Fruit fly (Drosophila melanogaster) whole organism: Measurements from ENCODE around the gene und.
A peak's percentile ranks its signal among the peaks of the same experiment; 100 is the strongest.

Source experiments
- CG8478 ChIP-seq: fragments of >200 bp; optimal IDR thresholded peaks from 2 replicates; lab custom pipeline; 2018; ENCODE audit warnings: inconsistent platforms
- Dll ChIP-seq: fragments of >200 bp; optimal IDR thresholded peaks from 2 replicates; lab custom pipeline; 2017
- EcR ChIP-seq, 2 experiments: fragments of >200 bp; optimal IDR thresholded peaks; 2 replicates each; lab custom pipeline; 2017; ENCODE audit warnings: missing biosample characterization in 2 of 2, missing genetic modification characterization in 2 of 2, missing genetic modification reagents in 2 of 2
- pan ChIP-seq: fragments of >200 bp; optimal IDR thresholded peaks from 2 replicates; lab custom pipeline; 2017
- psq ChIP-seq: fragments of >200 bp; optimal IDR thresholded peaks from 2 replicates; lab custom pipeline; 2017
- usp ChIP-seq: fragments of >200 bp; optimal IDR thresholded peaks from 2 replicates; lab custom pipeline; 2017; ENCODE audit warnings: missing biosample characterization, missing genetic modification characterization, mixed read lengths

und gene

DNA sequence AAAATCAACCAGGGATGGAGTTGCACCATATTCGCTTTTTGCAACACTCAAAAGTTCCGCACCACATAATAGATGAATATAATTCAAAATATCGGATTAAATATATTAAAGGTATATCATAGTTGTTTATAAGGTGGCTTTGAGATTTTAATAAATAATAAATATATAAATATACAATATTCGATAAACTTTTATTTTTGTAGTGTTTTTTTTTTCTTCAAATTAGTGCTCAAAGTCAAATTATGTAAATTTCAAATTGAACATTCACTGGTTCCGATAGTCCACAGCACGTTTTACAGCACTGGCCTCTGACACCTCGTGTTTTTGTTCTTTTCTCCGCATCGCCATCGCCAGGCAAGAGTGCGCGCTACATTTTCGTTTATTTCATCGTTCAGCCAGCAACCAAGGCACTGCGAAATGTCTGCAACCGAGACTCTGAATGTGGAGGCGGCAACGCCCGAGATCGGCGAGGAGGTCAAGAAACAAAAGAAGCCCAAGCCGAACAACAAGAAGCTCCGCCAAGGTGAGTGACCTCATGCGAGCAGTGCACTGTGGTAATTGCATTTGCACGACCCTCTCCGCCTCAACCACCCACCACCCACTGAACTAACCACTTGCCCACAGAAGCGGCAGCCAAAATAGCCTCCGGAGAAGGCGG, at the start of gene und, which contains the start of gene Taf11:
Gene und, plus strand, starts transcription at position 158 of the 658 bp plus-strand sequence.
Gene Taf11, minus strand, starts transcription at position 51 of the 658 bp plus-strand sequence.
- no peak for TF ChIP-seq pan (lab: Kevin White, UChicago)
- TF ChIP-seq CG8478 = no peak
- TF ChIP-seq Dll (lab: Kevin White, UChicago) = no peak
- TF ChIP-seq usp = no peak
- TF ChIP-seq EcR (GFP tag; optimal IDR thresholded peaks at IDR 0.05; lab: Kevin White, UChicago) = peak in 1 of 2 experiments; percentile 95

DNA sequence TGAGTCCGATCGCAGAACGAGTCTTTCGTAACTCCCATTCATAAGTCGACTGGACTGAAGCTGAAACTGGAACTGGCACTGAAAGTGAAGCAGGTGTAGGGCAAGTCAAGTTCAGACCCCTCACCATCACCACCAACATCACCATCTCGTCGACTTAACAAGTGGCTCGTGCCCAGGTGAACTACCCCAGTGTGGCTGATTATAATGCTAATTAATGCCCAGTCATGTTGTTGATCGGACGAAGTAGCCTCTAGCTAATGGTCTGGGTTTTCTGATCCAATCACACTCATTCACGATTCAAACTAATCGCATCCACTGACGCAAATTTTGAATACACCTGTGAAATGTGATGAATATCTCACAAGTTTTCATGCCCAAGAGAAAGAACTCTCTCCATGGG, 34.4 kb upstream of the und start:
- TF ChIP-seq EcR (GFP tag; optimal IDR thresholded peaks at IDR 0.05; lab: Kevin White, UChicago) (no peak), usp (no peak), Dll (lab: Kevin White, UChicago) (no peak), pan (lab: Kevin White, UChicago) (no peak), psq (lab: Kevin White, UChicago) (no peak), CG8478 (no peak)

DNA sequence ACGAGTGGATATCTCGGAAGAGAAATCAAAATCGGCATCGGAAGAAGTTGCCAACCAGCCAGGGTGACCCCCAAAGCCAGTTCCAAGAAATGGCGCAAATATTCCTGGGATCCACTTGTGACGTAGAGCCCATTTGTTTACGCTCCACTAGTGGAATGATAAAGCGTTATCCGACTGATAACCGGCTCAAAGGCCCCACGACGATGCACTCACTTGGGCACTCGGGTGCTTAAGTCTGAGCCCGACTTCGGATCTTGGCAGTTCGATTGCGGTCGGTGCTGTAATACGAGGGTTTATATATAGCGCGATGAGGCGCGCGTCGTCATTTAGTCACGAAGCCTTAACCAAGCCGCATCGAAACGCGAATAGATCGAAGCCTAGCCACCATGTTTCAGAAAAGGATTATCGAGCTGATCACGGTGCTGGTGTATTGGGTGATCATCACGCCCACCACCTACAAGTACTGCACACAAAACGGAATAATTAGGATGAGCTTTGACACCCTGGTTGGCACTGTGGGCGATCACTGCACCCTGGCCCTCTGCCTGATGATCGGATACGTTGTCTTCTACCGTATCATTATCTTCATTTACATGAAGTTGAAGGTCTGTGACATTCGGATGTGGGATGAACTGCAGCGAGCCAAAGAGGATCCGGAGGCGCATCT, 33.4 kb upstream of the und start, which contains the start of gene CG13116:
Gene CG13116, plus strand, starts transcription at position 323 of the 667 bp plus-strand sequence.
- no peak for TF ChIP-seq psq (lab: Kevin White, UChicago)

DNA sequence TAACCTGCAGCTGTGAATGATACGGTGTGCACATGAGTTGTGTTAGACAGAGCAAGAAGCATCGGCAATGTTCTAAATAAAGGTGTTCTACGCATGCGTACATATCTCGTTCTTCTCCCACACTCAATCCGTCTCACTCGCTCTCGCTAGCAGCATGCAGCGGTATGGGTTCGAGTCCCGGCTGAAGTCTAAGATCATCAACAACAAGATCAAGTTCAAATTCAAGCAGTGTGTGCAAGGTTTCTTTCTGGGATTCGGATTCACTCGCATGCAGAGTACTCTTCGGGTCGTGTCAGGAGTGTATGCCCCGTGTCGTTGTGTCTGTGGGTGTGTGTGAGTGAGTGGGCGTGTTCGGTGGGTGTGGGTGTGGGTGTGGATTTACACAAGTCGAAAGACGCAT, 31.9 kb upstream of the und start:
- TF ChIP-seq EcR (GFP tag; optimal IDR thresholded peaks at IDR 0.05; lab: Kevin White, UChicago) (no peak), pan (lab: Kevin White, UChicago) (no peak), Dll (lab: Kevin White, UChicago) (no peak), usp (no peak), CG8478 (no peak), psq (lab: Kevin White, UChicago) (no peak)

DNA sequence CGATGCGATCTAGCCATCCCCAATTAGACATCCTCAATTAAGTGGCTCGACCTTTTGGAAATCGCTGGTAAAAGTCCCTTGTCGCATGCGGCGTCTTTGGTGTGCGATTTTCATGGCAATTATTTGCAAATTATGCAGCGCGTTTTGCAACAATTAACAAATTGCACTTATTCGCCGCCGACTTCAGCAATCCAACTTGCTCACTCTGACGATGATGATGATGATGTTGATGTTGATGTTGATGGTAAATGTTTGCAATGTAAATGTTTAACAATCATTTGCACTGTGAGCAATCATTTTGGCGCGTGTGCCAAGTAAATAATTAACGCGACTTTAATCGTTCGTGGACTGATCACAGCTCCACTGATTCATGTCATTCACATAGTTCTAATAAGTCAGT, 29.0 kb upstream of the und start:
- no peak for TF ChIP-seq EcR (GFP tag; optimal IDR thresholded peaks at IDR 0.05; lab: Kevin White, UChicago)
- TF ChIP-seq Dll (lab: Kevin White, UChicago) = no peak
- no peak for TF ChIP-seq usp
- no peak for TF ChIP-seq pan (lab: Kevin White, UChicago)
- TF ChIP-seq CG8478 = no peak
- no peak for TF ChIP-seq psq (lab: Kevin White, UChicago)

DNA sequence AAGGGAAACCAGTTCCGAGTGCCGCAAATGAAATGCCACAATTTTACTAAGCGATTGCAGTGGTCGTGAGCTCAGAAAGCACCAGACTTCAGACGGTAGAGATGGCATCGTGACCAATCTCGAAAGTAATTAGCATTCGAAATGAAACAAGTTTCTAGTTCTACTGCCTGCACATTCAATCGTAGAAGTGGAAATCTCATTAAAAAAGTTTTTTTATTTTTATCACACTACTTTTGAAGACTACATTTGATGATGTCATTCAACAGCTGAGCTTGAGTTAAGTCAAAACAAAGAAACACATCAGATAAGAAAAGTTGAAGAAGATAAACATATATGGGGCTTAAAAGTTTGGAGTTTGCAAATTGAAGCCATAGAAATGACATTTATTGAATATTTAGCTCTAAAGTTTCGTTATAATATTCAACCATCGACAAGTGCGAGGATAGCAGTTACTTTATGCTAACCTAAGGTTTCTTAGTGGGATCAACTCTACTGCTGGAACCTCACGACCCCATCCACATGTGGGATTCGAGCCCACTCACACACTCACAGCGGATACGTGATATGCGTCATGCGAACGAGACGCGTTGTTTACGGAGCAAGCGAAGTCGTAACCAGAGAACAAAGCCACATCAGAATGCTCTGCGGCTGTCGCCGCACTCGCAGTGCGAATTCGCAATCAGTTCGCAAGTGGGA, 27.0 kb upstream of the und start, which contains the start of gene CG13117:
Gene CG13117, plus strand, starts transcription at position 646 of the 696 bp plus-strand sequence.
- no peak for TF ChIP-seq psq (lab: Kevin White, UChicago)
- no peak for TF ChIP-seq pan (lab: Kevin White, UChicago)
- no peak for TF ChIP-seq usp
- no peak for TF ChIP-seq Dll (lab: Kevin White, UChicago)
- no peak for TF ChIP-seq CG8478
- no peak for TF ChIP-seq EcR (GFP tag; optimal IDR thresholded peaks at IDR 0.05; lab: Kevin White, UChicago)

DNA sequence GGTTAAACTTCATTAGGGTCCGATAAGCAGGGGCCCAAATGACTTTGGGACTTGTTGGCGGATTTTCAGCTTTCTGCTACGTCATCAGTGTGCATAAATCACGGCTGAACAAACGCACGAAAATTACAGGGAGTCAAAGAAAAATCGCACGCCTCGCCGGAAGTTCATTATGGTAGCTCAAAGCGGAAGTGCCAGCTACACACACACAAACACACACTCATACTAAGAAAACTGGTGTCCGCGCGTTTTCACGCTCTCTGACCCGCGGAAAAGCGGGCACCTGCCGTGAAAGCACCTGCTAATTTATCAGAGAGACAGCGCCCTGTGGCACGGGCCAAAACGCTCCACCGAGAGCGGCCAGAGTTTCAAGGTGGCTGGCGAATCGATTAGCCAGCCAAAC, 25.8 kb upstream of the und start:
- TF ChIP-seq CG8478 (no peak), pan (lab: Kevin White, UChicago) (no peak), usp (no peak), psq (lab: Kevin White, UChicago) (no peak), EcR (GFP tag; optimal IDR thresholded peaks at IDR 0.05; lab: Kevin White, UChicago) (no peak), Dll (lab: Kevin White, UChicago) (no peak)

DNA sequence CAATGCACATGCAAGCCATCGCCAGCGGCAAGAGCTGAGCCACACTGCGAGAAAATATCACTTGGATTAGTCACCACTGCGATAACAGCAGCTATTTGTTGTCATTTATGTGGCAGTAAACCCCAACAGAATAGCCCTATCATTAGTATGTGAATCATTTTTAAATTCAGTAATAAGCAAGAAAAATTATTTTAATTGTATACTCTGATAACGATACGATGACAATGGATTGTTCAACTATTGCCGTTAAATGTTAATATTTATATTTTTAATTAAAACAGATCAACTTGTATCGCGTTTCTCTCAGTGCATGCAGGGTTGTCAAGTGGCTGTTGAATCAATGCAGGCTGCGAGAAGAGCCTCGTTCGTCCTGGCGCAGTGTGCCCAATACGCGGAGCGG, 25.4 kb upstream of the und start:
- no peak for TF ChIP-seq pan (lab: Kevin White, UChicago)
- no peak for TF ChIP-seq CG8478
- no peak for TF ChIP-seq EcR (GFP tag; optimal IDR thresholded peaks at IDR 0.05; lab: Kevin White, UChicago)
- TF ChIP-seq usp = no peak
- no peak for TF ChIP-seq psq (lab: Kevin White, UChicago)

DNA sequence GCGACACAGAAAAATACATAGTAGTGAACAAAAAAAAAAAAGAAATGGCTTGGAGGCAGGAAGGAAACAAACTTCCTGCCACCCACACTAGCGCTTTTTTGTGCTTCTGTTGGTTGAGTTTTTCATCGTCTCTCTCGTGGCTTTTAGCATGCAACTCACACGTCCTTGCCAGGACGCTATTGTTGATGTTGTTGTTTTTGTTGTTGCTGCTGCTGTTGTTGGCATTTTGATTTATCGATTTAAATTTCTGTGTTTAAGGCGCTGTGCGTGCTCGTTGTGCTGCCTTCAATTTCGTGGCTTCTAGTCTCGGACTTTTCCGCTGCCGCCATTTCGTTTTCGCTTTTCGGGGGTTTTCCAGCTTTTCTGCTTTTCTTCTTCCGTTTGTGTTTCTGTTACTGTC, 23.5 kb upstream of the und start:
- no peak for TF ChIP-seq CG8478
- no peak for TF ChIP-seq EcR (GFP tag; optimal IDR thresholded peaks at IDR 0.05; lab: Kevin White, UChicago)
- no peak for TF ChIP-seq psq (lab: Kevin White, UChicago)
- no peak for TF ChIP-seq Dll (lab: Kevin White, UChicago)
- no peak for TF ChIP-seq usp
- TF ChIP-seq pan (lab: Kevin White, UChicago) = no peak

DNA sequence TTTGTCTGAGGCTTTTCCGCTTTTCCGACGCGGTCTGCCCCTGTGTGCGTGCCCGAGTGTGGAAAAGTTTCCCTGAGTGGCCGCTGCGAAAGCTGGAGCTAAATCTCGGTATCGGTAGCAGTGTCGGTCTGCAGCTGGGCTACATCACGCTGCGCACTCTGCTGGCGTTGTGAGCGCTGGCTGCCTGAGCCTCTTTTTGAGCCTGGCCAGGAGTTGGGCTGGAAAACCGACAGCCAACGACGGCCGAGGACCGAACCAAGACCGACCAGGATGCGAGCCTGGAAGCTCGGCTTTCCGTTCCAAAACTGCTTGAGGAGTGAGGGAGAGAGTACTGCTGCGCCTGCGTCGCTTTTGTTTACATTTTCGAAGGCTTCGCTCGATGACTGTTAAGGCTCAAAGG, 19.3 kb upstream of the und start:
- TF ChIP-seq Dll (lab: Kevin White, UChicago) (no peak), pan (lab: Kevin White, UChicago) (no peak)

DNA sequence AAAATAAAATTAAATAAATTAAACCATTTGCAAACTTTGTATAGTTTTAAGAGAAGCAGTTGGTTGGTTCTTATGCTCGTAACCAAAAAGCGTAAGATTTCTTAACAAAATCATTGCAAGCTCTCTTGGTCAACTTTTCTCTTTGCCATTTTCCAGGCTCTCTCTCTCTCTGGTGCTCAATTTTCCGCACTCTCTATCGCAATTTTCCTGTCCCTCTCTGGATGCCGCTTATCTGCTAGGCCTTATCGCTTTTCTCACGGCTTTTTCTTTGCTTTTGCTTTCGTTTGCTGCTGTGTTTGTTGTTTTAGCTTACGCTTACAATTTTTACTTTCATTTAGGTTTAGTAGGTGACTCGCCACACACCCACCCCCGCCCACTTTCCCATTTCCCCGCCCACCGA, 18.5 kb upstream of the und start:
- no peak for TF ChIP-seq Dll (lab: Kevin White, UChicago)
- TF ChIP-seq usp = no peak
- no peak for TF ChIP-seq psq (lab: Kevin White, UChicago)
- no peak for TF ChIP-seq CG8478
- no peak for TF ChIP-seq EcR (GFP tag; optimal IDR thresholded peaks at IDR 0.05; lab: Kevin White, UChicago)
- TF ChIP-seq pan (lab: Kevin White, UChicago) = no peak
